Worm (Caenorhabditis elegans): ENCODE measurements around the gene F10E9.10.

- TF ChIP-seq ama-1 (optimal IDR thresholded peaks at IDR 0.05) (peak; percentile 59), ceh-9 (tag; optimal IDR thresholded peaks at IDR 0.05) (no peak)
These were observed 36.4 kb upstream of the F10E9.10 start for ce11 chrIII:8356407-8356881.
